Fruit fly (Drosophila melanogaster): ENCODE results near the gene chrb.

Gene chrb

DNA sequence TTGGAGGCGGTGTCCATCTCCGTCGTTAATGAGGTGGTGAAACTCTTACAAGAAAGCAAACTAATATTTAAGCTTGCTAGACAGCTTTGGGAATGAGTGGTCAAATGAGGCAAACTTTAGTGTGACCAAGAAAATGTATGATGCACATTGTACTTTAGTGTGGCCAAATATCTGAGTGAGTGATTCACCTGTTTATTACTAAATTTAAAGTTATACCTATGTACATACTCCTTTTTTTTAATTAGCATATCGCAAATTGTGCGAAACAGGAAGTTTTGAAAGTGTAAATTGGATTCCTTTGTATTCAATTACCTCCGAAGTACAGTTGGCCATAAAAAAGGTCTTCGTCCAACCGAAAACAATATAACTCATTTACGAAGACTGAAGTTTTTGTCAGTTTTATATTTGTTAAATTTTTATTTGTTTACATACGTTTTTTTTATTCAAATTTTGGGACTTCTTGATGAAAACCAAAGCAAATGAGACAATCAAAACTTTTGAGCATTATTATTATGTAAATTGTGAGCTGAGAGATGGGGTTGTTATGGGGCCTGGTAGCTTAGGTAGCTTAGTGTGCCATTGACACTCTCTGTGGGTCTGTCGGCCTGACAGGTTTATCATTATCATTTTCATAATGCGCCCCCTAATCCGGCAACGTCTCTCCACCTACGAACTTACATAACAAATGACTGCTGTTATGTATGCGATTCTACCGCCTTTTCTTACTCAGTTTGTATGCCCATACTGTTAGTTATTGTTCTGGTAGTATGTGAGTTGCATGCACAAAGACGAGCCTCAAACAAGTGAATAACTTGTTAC lies 52.4 kb downstream of the chrb start:
- TF ChIP-seq CG9948 (tag; optimal IDR thresholded peaks at IDR 0.05) (no peak), CG14655 (GFP tag; optimal IDR thresholded peaks at IDR 0.05) (no peak), CG13204 (GFP tag; optimal IDR thresholded peaks at IDR 0.05) (no peak), D1 (tag; optimal IDR thresholded peaks at IDR 0.05) (no peak), CG17806 (tag; optimal IDR thresholded peaks at IDR 0.05) (no peak), fd96Ca (GFP tag; IDR thresholded peaks at IDR 0.05) (no peak), CG8301 (tag; optimal IDR thresholded peaks at IDR 0.05) (no peak), EcR (GFP tag; optimal IDR thresholded peaks at IDR 0.05) (no peak), CG8159 (tag; optimal IDR thresholded peaks at IDR 0.05) (no peak), CG15710 (tag; optimal IDR thresholded peaks at IDR 0.05) (no peak), CG4496 (GFP tag; IDR thresholded peaks at IDR 0.05) (no peak), rn (GFP tag; IDR thresholded peaks at IDR 0.05) (no peak)

dm6 chr3L:11540330-11540702 lies 53.0 kb downstream of the chrb start:
- TF ChIP-seq CG8301 (tag; optimal IDR thresholded peaks at IDR 0.05) (no peak), CG34367 (tag; optimal IDR thresholded peaks at IDR 0.05) (no peak), CG10348 (GFP tag; IDR thresholded peaks at IDR 0.05) (no peak), CG8159 (tag; optimal IDR thresholded peaks at IDR 0.05) (no peak), CG13204 (GFP tag; optimal IDR thresholded peaks at IDR 0.05) (no peak), CG9948 (tag; optimal IDR thresholded peaks at IDR 0.05) (no peak), CG17806 (tag; optimal IDR thresholded peaks at IDR 0.05) (no peak), Ets98B (GFP tag; IDR thresholded peaks at IDR 0.05) (no peak), rn (GFP tag; IDR thresholded peaks at IDR 0.05) (no peak), CG14655 (GFP tag; optimal IDR thresholded peaks at IDR 0.05) (no peak), Pif1A (GFP tag; optimal IDR thresholded peaks at IDR 0.05) (no peak), EcR (GFP tag; optimal IDR thresholded peaks at IDR 0.05) (no peak), gl (tag; optimal IDR thresholded peaks at IDR 0.05) (no peak), D1 (tag; optimal IDR thresholded peaks at IDR 0.05) (no peak)

- TF ChIP-seq gl (tag; optimal IDR thresholded peaks at IDR 0.05) (no peak), CG13204 (GFP tag; optimal IDR thresholded peaks at IDR 0.05) (no peak), CG17806 (tag; optimal IDR thresholded peaks at IDR 0.05) (no peak), CG15710 (tag; optimal IDR thresholded peaks at IDR 0.05) (no peak), Snoo (tag; optimal IDR thresholded peaks at IDR 0.05) (no peak)
Measured at dm6 chr3L:11542437-11542836, 55.1 kb downstream of the chrb start.

DNA sequence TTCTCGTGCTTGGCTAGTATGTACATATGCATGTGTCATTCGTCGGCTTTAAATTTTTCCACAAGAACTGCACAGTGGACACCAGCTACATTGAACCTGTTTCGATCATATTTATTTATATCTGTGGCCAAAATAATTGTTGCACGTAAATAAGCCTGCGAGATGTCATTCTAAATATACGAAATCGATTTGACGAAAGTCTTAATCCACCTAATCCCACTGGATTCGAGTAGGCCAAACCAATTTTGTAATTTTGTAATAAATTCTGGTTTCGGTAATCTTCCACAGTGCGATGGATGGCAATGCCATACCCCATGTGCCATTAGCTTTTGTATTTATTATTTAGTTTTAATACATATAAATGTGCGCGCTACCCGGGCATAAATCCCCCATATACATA lies 55.6 kb downstream of the chrb start:
- no peak for TF ChIP-seq CG15710 (tag; optimal IDR thresholded peaks at IDR 0.05)
- no peak for TF ChIP-seq EcR (GFP tag; optimal IDR thresholded peaks at IDR 0.05)
- no peak for TF ChIP-seq fd96Ca (GFP tag; IDR thresholded peaks at IDR 0.05)
- TF ChIP-seq CG13204 (GFP tag; optimal IDR thresholded peaks at IDR 0.05), result no peak
- TF ChIP-seq CG10348 (GFP tag; IDR thresholded peaks at IDR 0.05), result no peak
- TF ChIP-seq rn (GFP tag; IDR thresholded peaks at IDR 0.05), result no peak

- 0 out of 3 replicates have a peak, but pooled peaks have one; percentile 22 for TF ChIP-seq CG4496 (GFP tag; IDR thresholded peaks at IDR 0.05)
- no peak for TF ChIP-seq CG15710 (tag; optimal IDR thresholded peaks at IDR 0.05)
- peak; percentile 83 for TF ChIP-seq CG8159 (tag; optimal IDR thresholded peaks at IDR 0.05)
Measured at dm6 chr3L:11543681-11544299, 56.4 kb downstream of the chrb start.

DNA sequence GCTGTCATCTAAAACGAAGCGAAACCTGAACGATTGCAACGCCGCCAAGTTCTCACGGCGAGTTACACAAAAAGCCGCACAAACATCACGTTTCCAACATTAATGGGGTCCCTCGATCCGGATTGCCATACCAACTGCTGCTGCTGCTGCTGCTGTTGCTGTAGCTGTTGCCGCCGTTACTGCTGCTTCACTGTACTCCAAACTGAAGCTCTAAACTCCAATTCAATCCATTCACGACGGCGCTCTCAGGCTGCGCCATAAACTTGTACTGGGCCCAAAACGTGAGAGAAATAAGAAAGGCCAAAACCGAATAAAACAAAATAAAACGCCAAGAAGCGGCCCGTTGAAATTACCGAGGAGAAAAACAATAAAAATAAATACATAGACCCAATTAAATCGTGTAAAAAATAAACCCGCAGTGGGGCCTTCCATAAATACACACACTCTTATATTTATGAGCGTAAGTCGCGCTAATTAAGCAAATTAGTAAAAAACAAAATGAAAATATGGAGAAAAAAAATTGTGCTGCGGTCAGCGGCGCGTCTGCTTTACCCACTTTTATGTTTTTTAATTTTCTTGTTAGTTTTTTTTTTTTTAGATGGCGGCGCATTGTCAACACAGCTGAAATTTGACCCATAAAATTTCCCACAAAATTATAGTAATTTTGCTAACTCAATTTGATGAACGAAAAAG lies 60.1 kb downstream of the chrb start:
- TF ChIP-seq CG34367 (tag; optimal IDR thresholded peaks at IDR 0.05) (no peak), Pif1A (GFP tag; optimal IDR thresholded peaks at IDR 0.05) (no peak), CG14655 (GFP tag; optimal IDR thresholded peaks at IDR 0.05) (no peak), CG32121 (GFP tag; IDR thresholded peaks at IDR 0.05) (no peak; the same call in 1 of the 2 replicates), Ets98B (GFP tag; IDR thresholded peaks at IDR 0.05) (peak; percentile 13; the same call in 1 of the 2 replicates), CG12605 (GFP tag; IDR thresholded peaks at IDR 0.05) (no peak), CG15710 (tag; optimal IDR thresholded peaks at IDR 0.05) (no peak)

DNA sequence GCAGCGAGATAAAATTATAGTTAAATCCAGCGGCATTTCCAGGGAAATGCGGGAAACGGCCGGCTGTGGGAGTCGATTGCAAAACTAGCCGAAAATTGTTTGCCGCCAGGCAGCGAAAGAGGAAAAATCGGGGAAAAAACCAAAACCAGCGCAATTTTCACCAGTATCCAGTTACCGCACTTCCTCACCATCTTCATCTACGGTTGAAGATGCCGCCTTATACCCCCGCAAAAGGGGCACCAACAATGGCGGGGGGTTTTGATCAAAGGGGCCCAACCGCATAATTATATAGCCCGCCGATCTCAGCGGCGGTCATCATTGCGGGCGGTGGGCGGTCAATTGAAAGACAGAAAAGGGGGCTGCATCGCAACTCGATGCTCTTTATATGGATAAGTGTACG lies 60.7 kb downstream of the chrb start:
- TF ChIP-seq CG34367 (tag; optimal IDR thresholded peaks at IDR 0.05) (no peak), EcR (GFP tag; optimal IDR thresholded peaks at IDR 0.05) (no peak), fd96Ca (GFP tag; IDR thresholded peaks at IDR 0.05) (no peak), CG8159 (tag; optimal IDR thresholded peaks at IDR 0.05) (no peak), gl (tag; optimal IDR thresholded peaks at IDR 0.05) (no peak), D1 (tag; optimal IDR thresholded peaks at IDR 0.05) (no peak), Ets98B (GFP tag; IDR thresholded peaks at IDR 0.05) (no peak), CG32121 (GFP tag; IDR thresholded peaks at IDR 0.05) (no peak), CG4496 (GFP tag; IDR thresholded peaks at IDR 0.05) (no peak), CG15710 (tag; optimal IDR thresholded peaks at IDR 0.05) (no peak), Snoo (tag; optimal IDR thresholded peaks at IDR 0.05) (no peak)

All from whole organism, pupa.